Worm (Caenorhabditis elegans): ENCODE measurements around the gene C50B6.7.

DNA sequence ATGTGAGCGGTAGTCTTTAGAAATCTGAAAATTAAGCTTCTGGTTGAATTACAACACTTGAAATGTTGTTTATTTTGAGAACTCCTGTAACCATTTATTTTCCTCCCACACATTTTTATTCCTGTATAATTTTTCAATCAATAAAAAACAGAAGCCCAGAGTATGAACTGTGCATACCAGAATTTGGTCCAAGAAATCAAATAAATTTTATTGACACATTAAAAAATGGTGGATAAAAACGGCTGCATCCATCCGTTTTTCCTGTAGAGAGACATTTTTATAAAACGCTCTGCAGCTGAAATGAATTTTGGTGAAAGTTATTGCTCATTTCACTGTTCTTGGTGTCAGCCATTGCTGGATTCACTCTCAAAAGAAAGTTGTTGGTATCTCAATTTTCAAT is 27.6 kb downstream of the C50B6.7 start, which contains the start of gene C26E1.1:
- TF ChIP-seq zag-1 (tag; optimal IDR thresholded peaks at IDR 0.05) (no peak), snpc-4 (tag; optimal IDR thresholded peaks at IDR 0.05) (no peak), nhr-237 (tag; optimal IDR thresholded peaks at IDR 0.05) (no peak), elt-1 (tag; optimal IDR thresholded peaks at IDR 0.05) (no peak), ceh-82 (tag; optimal IDR thresholded peaks at IDR 0.05) (no peak), mab-5 (tag; optimal IDR thresholded peaks at IDR 0.05) (no peak), nhr-25 (tag; optimal IDR thresholded peaks at IDR 0.05) (no peak), C34F6.9 (tag; optimal IDR thresholded peaks at IDR 0.05) (no peak), elt-3 (tag; optimal IDR thresholded peaks at IDR 0.05) (no peak), aly-2 (tag; optimal IDR thresholded peaks at IDR 0.05) (no peak), nhr-77 (tag; optimal IDR thresholded peaks at IDR 0.05) (no peak), ama-1 (optimal IDR thresholded peaks at IDR 0.05) (no peak), mbf-1 (tag; optimal IDR thresholded peaks at IDR 0.05) (no peak)

Measured in whole organism, L2 larva.